Fruit fly (Drosophila melanogaster): ENCODE data around the gene Alg14.
A peak's percentile ranks its signal among the peaks of the same experiment; 100 is the strongest.

The Alg14 gene

dm6 chrX:15462436-15462857 is 9.5 kb upstream of the Alg14 start, which contains the start of the genes shtd, CG6294 and CG6299:
TSS of gene shtd (minus strand) at chrX:15462441.
TSS of gene CG6294 (plus strand) at chrX:15462722.
TSS of gene CG6299 (plus strand) at chrX:15462722.
- no peak for TF ChIP-seq EcR (GFP tag; optimal IDR thresholded peaks at IDR 0.05)
- no peak for TF ChIP-seq gl (tag; optimal IDR thresholded peaks at IDR 0.05)
- TF ChIP-seq CG4496 (GFP tag; IDR thresholded peaks at IDR 0.05), result no peak
- TF ChIP-seq rn (GFP tag; IDR thresholded peaks at IDR 0.05), result no peak
- TF ChIP-seq Pif1A (GFP tag; optimal IDR thresholded peaks at IDR 0.05), result no peak
- no peak for TF ChIP-seq CG13204 (GFP tag; optimal IDR thresholded peaks at IDR 0.05)
- TF ChIP-seq CG17806 (tag; optimal IDR thresholded peaks at IDR 0.05), result no peak
- TF ChIP-seq D1 (tag; optimal IDR thresholded peaks at IDR 0.05), result no peak
- TF ChIP-seq fd96Ca (GFP tag; IDR thresholded peaks at IDR 0.05), result no peak
- no peak for TF ChIP-seq Snoo (tag; optimal IDR thresholded peaks at IDR 0.05)
- TF ChIP-seq CG10348 (GFP tag; IDR thresholded peaks at IDR 0.05), result no peak
- TF ChIP-seq CG32121 (GFP tag; IDR thresholded peaks at IDR 0.05), result no peak
- no peak for TF ChIP-seq CG8301 (tag; optimal IDR thresholded peaks at IDR 0.05)
- TF ChIP-seq CG8159 (tag; optimal IDR thresholded peaks at IDR 0.05), result no peak
- no peak for TF ChIP-seq Ets98B (GFP tag; IDR thresholded peaks at IDR 0.05)
- no peak for TF ChIP-seq CG14655 (GFP tag; optimal IDR thresholded peaks at IDR 0.05)
- no peak for TF ChIP-seq CG9948 (tag; optimal IDR thresholded peaks at IDR 0.05)
- TF ChIP-seq CG15710 (tag; optimal IDR thresholded peaks at IDR 0.05), result no peak
- TF ChIP-seq CG34367 (tag; optimal IDR thresholded peaks at IDR 0.05), result no peak
- no peak for TF ChIP-seq CG12605 (GFP tag; IDR thresholded peaks at IDR 0.05)

dm6 chrX:15464531-15464930 is 7.4 kb upstream of the Alg14 start:
- TF ChIP-seq CG17806 (tag; optimal IDR thresholded peaks at IDR 0.05), result no peak
- TF ChIP-seq Ets98B (GFP tag; IDR thresholded peaks at IDR 0.05), result no peak
- TF ChIP-seq EcR (GFP tag; optimal IDR thresholded peaks at IDR 0.05), result no peak
- TF ChIP-seq CG9948 (tag; optimal IDR thresholded peaks at IDR 0.05), result no peak
- no peak for TF ChIP-seq CG13204 (GFP tag; optimal IDR thresholded peaks at IDR 0.05)
- no peak for TF ChIP-seq CG12605 (GFP tag; IDR thresholded peaks at IDR 0.05)
- TF ChIP-seq CG10348 (GFP tag; IDR thresholded peaks at IDR 0.05), result no peak
- TF ChIP-seq CG34367 (tag; optimal IDR thresholded peaks at IDR 0.05), result no peak
- no peak for TF ChIP-seq CG8301 (tag; optimal IDR thresholded peaks at IDR 0.05)
- TF ChIP-seq CG14655 (GFP tag; optimal IDR thresholded peaks at IDR 0.05), result no peak

- peak; percentile 70 for TF ChIP-seq EcR (GFP tag; optimal IDR thresholded peaks at IDR 0.05)
- TF ChIP-seq CG8301 (tag; optimal IDR thresholded peaks at IDR 0.05), result no peak
- TF ChIP-seq CG10348 (GFP tag; IDR thresholded peaks at IDR 0.05), result no peak
- TF ChIP-seq CG32121 (GFP tag; IDR thresholded peaks at IDR 0.05), result 0 out of 2 replicates have a peak, but pooled peaks have one; percentile 30
- 0 out of 3 replicates have a peak, but pooled peaks have one; percentile 43 for TF ChIP-seq fd96Ca (GFP tag; IDR thresholded peaks at IDR 0.05)
- TF ChIP-seq CG4496 (GFP tag; IDR thresholded peaks at IDR 0.05), result peak; percentile 93
Measured at dm6 chrX:15465410-15465809, 6.6 kb upstream of the Alg14 start.

DNA sequence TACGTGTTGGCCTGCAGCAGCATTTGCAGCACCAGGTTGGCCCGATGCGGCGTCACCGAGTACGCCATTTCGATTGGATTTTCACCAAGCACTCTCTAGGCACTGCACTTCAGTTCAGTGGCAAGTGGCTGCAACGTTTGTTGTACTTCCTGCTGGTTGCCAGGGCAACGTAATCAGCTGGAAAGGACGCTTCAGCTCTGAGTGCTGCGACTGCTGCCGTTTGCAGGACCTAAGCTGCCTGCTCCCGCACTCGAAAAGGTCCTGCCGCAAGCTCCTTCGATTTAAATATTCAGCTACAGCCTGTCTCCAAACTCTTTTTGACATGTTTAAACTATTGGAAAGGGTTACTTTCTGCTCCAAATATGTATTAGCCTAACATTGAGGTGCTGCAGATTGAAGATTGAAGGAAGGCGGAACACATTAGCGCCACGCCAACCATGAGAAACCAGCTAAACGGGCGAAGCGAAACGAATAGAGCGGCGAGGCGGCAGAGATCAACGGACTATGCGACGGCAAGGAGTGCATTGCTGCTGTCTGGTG is 4.5 kb upstream of the Alg14 start, which contains the start of the genes CG15642 and CG15641:
Gene CG15642 (minus strand): TSS at position 356 of the 540 bp plus-strand sequence.
Gene CG15641 (plus strand): TSS at position 490 of the 540 bp plus-strand sequence.
- TF ChIP-seq EcR (GFP tag; optimal IDR thresholded peaks at IDR 0.05) (no peak), rn (GFP tag; IDR thresholded peaks at IDR 0.05) (no peak), Pif1A (GFP tag; optimal IDR thresholded peaks at IDR 0.05) (no peak), CG9948 (tag; optimal IDR thresholded peaks at IDR 0.05) (no peak), CG13204 (GFP tag; optimal IDR thresholded peaks at IDR 0.05) (no peak), CG8301 (tag; optimal IDR thresholded peaks at IDR 0.05) (no peak), gl (tag; optimal IDR thresholded peaks at IDR 0.05) (no peak), Snoo (tag; optimal IDR thresholded peaks at IDR 0.05) (no peak), CG8159 (tag; optimal IDR thresholded peaks at IDR 0.05) (no peak), D1 (tag; optimal IDR thresholded peaks at IDR 0.05) (no peak), Ets98B (GFP tag; IDR thresholded peaks at IDR 0.05) (no peak), CG10348 (GFP tag; IDR thresholded peaks at IDR 0.05) (no peak), CG12605 (GFP tag; IDR thresholded peaks at IDR 0.05) (no peak), CG4496 (GFP tag; IDR thresholded peaks at IDR 0.05) (no peak), fd96Ca (GFP tag; IDR thresholded peaks at IDR 0.05) (no peak), Pif1B (GFP tag; optimal IDR thresholded peaks at IDR 0.05) (no peak)

dm6 chrX:15475367-15475789 is 3.4 kb downstream of the Alg14 start, which contains the start of gene mh:
TSS of gene mh (minus strand) at chrX:15475400.
- no peak for TF ChIP-seq CG10348 (GFP tag; IDR thresholded peaks at IDR 0.05)
- TF ChIP-seq CG14655 (GFP tag; optimal IDR thresholded peaks at IDR 0.05), result no peak
- no peak for TF ChIP-seq CG9948 (tag; optimal IDR thresholded peaks at IDR 0.05)
- no peak for TF ChIP-seq CG4496 (GFP tag; IDR thresholded peaks at IDR 0.05)
- TF ChIP-seq CG8159 (tag; optimal IDR thresholded peaks at IDR 0.05), result no peak
- TF ChIP-seq CG34367 (tag; optimal IDR thresholded peaks at IDR 0.05), result no peak
- no peak for TF ChIP-seq Pif1B (GFP tag; optimal IDR thresholded peaks at IDR 0.05)
- no peak for TF ChIP-seq Snoo (tag; optimal IDR thresholded peaks at IDR 0.05)
- peak; percentile 20; the same call in 1 of the 2 replicates for TF ChIP-seq CG32121 (GFP tag; IDR thresholded peaks at IDR 0.05)

- TF ChIP-seq CG13204 (GFP tag; optimal IDR thresholded peaks at IDR 0.05), result no peak
- no peak for TF ChIP-seq CG15710 (tag; optimal IDR thresholded peaks at IDR 0.05)
- TF ChIP-seq gl (tag; optimal IDR thresholded peaks at IDR 0.05), result no peak
- TF ChIP-seq D1 (tag; optimal IDR thresholded peaks at IDR 0.05), result no peak
- TF ChIP-seq Ets98B (GFP tag; IDR thresholded peaks at IDR 0.05), result no peak
- no peak for TF ChIP-seq CG9948 (tag; optimal IDR thresholded peaks at IDR 0.05)
- TF ChIP-seq CG34367 (tag; optimal IDR thresholded peaks at IDR 0.05), result no peak
- TF ChIP-seq rn (GFP tag; IDR thresholded peaks at IDR 0.05), result no peak
- no peak for TF ChIP-seq fd96Ca (GFP tag; IDR thresholded peaks at IDR 0.05)
- no peak for TF ChIP-seq EcR (GFP tag; optimal IDR thresholded peaks at IDR 0.05)
- TF ChIP-seq CG12605 (GFP tag; IDR thresholded peaks at IDR 0.05), result no peak
- TF ChIP-seq Pif1A (GFP tag; optimal IDR thresholded peaks at IDR 0.05), result no peak
- TF ChIP-seq CG14655 (GFP tag; optimal IDR thresholded peaks at IDR 0.05), result no peak
- TF ChIP-seq CG10348 (GFP tag; IDR thresholded peaks at IDR 0.05), result no peak
Measured at dm6 chrX:15475791-15476190, 3.8 kb downstream of the Alg14 start, which contains the start of gene CG6324. TSS of gene CG6324 (plus strand) at chrX:15476091.
